Fruit fly (Drosophila melanogaster): Measurements from ENCODE around the gene CG18476.

CG18476 gene

dm6 chr3R:11694311-11695305 lies 16.7 kb upstream of the CG18476 start, which contains the start of gene Fer3:
TSS of gene Fer3 (minus strand) at chr3R:11694311.
- TF ChIP-seq CG18619 (GFP tag; optimal IDR thresholded peaks at IDR 0.05) (no peak), seq (GFP tag; IDR thresholded peaks at IDR 0.05) (no peak), ken (GFP tag; IDR thresholded peaks at IDR 0.05) (no peak), gt (GFP tag; IDR thresholded peaks at IDR 0.05) (no peak), hb (GFP tag; IDR thresholded peaks at IDR 0.05; ENCODE audit: partially characterized antibody) (no peak), CG3726 (GFP tag; IDR thresholded peaks at IDR 0.05) (no peak), sd (tag; optimal IDR thresholded peaks at IDR 0.05) (peak; percentile 40), CG17912 (GFP tag; optimal IDR thresholded peaks at IDR 0.05) (no peak), CG3163 (GFP tag; optimal IDR thresholded peaks at IDR 0.05) (peak; percentile 90), CG7745 (tag; optimal IDR thresholded peaks at IDR 0.05) (no peak), CG9727 (GFP tag; optimal IDR thresholded peaks at IDR 0.05) (no peak), CG9215 (GFP tag; IDR thresholded peaks at IDR 0.05) (no peak), nerfin-1 (tag; optimal IDR thresholded peaks at IDR 0.05) (peak; percentile 40), CG16815 (GFP tag; optimal IDR thresholded peaks at IDR 0.05) (no peak), danr (GFP tag; IDR thresholded peaks at IDR 0.05) (no peak), Hr3 (GFP tag; optimal IDR thresholded peaks at IDR 0.05) (no peak), ATbp (GFP tag; optimal IDR thresholded peaks at IDR 0.05) (no peak), wek (GFP tag; optimal IDR thresholded peaks at IDR 0.05) (no peak), nom (GFP tag; optimal IDR thresholded peaks at IDR 0.05) (no peak), vvl (GFP tag; IDR thresholded peaks at IDR 0.05) (no peak), Kr (GFP tag; optimal IDR thresholded peaks at IDR 0.05) (no peak), CG2116 (GFP tag; optimal IDR thresholded peaks at IDR 0.05) (no peak), ac (GFP tag; optimal IDR thresholded peaks at IDR 0.05) (no peak), CG1647 (GFP tag; optimal IDR thresholded peaks at IDR 0.05) (no peak), mam (GFP tag; optimal IDR thresholded peaks at IDR 0.05) (no peak), CG7839 (tag; optimal IDR thresholded peaks at IDR 0.05) (no peak), Atf6 (GFP tag; IDR thresholded peaks at IDR 0.05) (peak; percentile 38; the same call in 1 of the 2 replicates), tll (GFP tag; optimal IDR thresholded peaks at IDR 0.05) (peak in 1 of 2 experiments; percentile 26), CG9609 (GFP tag; optimal IDR thresholded peaks at IDR 0.05) (no peak), CG34376 (GFP tag; optimal IDR thresholded peaks at IDR 0.05) (no peak), CG3847 (GFP tag; IDR thresholded peaks at IDR 0.05) (no peak), tgo (GFP tag; IDR thresholded peaks at IDR 0.05) (no peak), trem (tag; optimal IDR thresholded peaks at IDR 0.05) (no peak), Hr51 (GFP tag; optimal IDR thresholded peaks at IDR 0.05) (peak in 1 of 2 experiments; percentile 30), Dip3 (GFP tag; optimal IDR thresholded peaks at IDR 0.05) (no peak), lab (GFP tag; optimal IDR thresholded peaks at IDR 0.05) (peak; percentile 9), CkIIα-i1 (GFP tag; IDR thresholded peaks at IDR 0.05) (no peak), grn (GFP tag; optimal IDR thresholded peaks at IDR 0.05) (no peak), Nf-YC (tag; optimal IDR thresholded peaks at IDR 0.05) (peak; percentile 93), Deaf1 (tag; optimal IDR thresholded peaks at IDR 0.05) (no peak), CG10147 (GFP tag; optimal IDR thresholded peaks at IDR 0.05) (no peak), gcm2 (GFP tag; optimal IDR thresholded peaks at IDR 0.05) (no peak), CG3995 (GFP tag; optimal IDR thresholded peaks at IDR 0.05) (no peak), CG32772 (GFP tag; IDR thresholded peaks at IDR 0.05) (no peak), Oaz (GFP tag; IDR thresholded peaks at IDR 0.05) (no peak), esg (GFP tag; conservative IDR thresholded peaks at IDR 0.05) (no peak), MESR4 (GFP tag; optimal IDR thresholded peaks at IDR 0.05) (no peak), sr (GFP tag; IDR thresholded peaks at IDR 0.05) (no peak), sens-2 (GFP tag; IDR thresholded peaks at IDR 0.05) (no peak)
